Worm (Caenorhabditis elegans): ENCODE measurements around the gene W07G4.7.

W07G4.7 gene

DNA sequence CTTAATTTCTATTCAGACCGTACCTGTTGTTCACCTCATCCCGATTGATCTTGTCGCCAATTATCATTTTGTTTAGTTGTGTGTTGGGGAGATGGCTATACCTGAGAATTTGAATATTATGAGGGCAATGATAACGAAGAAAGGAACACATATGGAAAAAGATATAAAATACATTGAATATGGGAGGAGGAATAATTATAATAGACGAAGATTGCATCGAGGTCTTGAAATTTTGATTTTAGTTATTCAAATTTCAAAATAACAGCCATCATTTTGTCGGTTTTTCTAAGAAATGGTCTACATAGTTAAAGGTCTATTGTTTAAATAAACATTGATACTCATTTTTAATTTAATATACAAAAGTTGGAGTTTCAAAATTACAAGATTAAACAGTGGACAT is 47.4 kb downstream of the W07G4.7 start, which contains the start of gene shw-3:
shw-3 (minus strand) TSS at position 101 of the 400 bp plus-strand sequence.
- TF ChIP-seq zag-1 (tag; optimal IDR thresholded peaks at IDR 0.05) (no peak), alr-1 (tag; optimal IDR thresholded peaks at IDR 0.05) (no peak), nhr-12 (tag; optimal IDR thresholded peaks at IDR 0.05) (no peak), dmd-4 (tag; optimal IDR thresholded peaks at IDR 0.05) (no peak), nhr-23 (tag; optimal IDR thresholded peaks at IDR 0.05) (no peak), snpc-4 (tag; optimal IDR thresholded peaks at IDR 0.05) (no peak), nhr-11 (tag; optimal IDR thresholded peaks at IDR 0.05) (no peak), nhr-25 (tag; optimal IDR thresholded peaks at IDR 0.05) (no peak), unc-55 (GFP tag; optimal IDR thresholded peaks at IDR 0.05) (no peak), lin-11 (tag; optimal IDR thresholded peaks at IDR 0.05) (no peak), lin-13 (GFP tag; optimal IDR thresholded peaks at IDR 0.05) (no peak), ztf-4 (tag; optimal IDR thresholded peaks at IDR 0.05) (no peak), mab-5 (tag; optimal IDR thresholded peaks at IDR 0.05) (no peak), skn-1 (tag; optimal IDR thresholded peaks at IDR 0.05) (no peak), elt-1 (tag; optimal IDR thresholded peaks at IDR 0.05) (no peak), nhr-10 (tag; optimal IDR thresholded peaks at IDR 0.05) (no peak)

Data from whole organism, L2 larva.